Worm (Caenorhabditis elegans): ENCODE measurements around the gene cbp-1.

- TF ChIP-seq unc-120 (tag; optimal IDR thresholded peaks at IDR 0.05; ENCODE audit: poor library complexity, severe bottlenecking), result no peak
- no peak for TF ChIP-seq ceh-43 (GFP tag; optimal IDR thresholded peaks at IDR 0.05)
- TF ChIP-seq pha-4 (tag; optimal IDR thresholded peaks at IDR 0.05), result no peak
- no peak for TF ChIP-seq nhr-76 (tag; optimal IDR thresholded peaks at IDR 0.05)
- no peak for TF ChIP-seq nhr-12 (tag; optimal IDR thresholded peaks at IDR 0.05)
- no peak for TF ChIP-seq elt-3 (tag; optimal IDR thresholded peaks at IDR 0.05)
- TF ChIP-seq lsy-2 (tag; optimal IDR thresholded peaks at IDR 0.05), result no peak
- no peak for TF ChIP-seq elt-1 (tag; optimal IDR thresholded peaks at IDR 0.05; ENCODE audit: borderline replicate concordance, insufficient read depth)
- no peak for TF ChIP-seq nhr-2 (tag; optimal IDR thresholded peaks at IDR 0.05)
- TF ChIP-seq blmp-1 (tag; optimal IDR thresholded peaks at IDR 0.05), result no peak
- no peak for TF ChIP-seq nhr-237 (tag; optimal IDR thresholded peaks at IDR 0.05)
- no peak for TF ChIP-seq snpc-4 (tag; optimal IDR thresholded peaks at IDR 0.05)
Measured at ce11 chrIII:9772394-9772793, 6.1 kb downstream of the cbp-1 start.

All from whole organism, mixed stage, embryonic.